Worm (Caenorhabditis elegans): ENCODE results near the gene C38C3.3.

ce11 chrV:1460069-1460468 is 35.4 kb upstream of the C38C3.3 start, which contains the start of gene hacd-1:
- TF ChIP-seq fkh-2 (tag; optimal IDR thresholded peaks at IDR 0.05) (no peak), daf-12 (tag; optimal IDR thresholded peaks at IDR 0.05) (no peak), mdl-1 (tag; optimal IDR thresholded peaks at IDR 0.05) (no peak), elt-2 (tag; optimal IDR thresholded peaks at IDR 0.05) (no peak), nhr-12 (tag; optimal IDR thresholded peaks at IDR 0.05) (no peak), nfya-1 (tag; optimal IDR thresholded peaks at IDR 0.05; ENCODE audit: insufficient read depth) (no peak), fos-1 (tag; optimal IDR thresholded peaks at IDR 0.05) (no peak), nhr-11 (tag; optimal IDR thresholded peaks at IDR 0.05) (no peak), nhr-28 (tag; optimal IDR thresholded peaks at IDR 0.05) (no peak), lin-15B (tag; optimal IDR thresholded peaks at IDR 0.05) (no peak), egl-27 (tag; optimal IDR thresholded peaks at IDR 0.05) (no peak), snpc-4 (tag; optimal IDR thresholded peaks at IDR 0.05) (no peak), aly-2 (tag; optimal IDR thresholded peaks at IDR 0.05) (no peak)
